Fruit fly (Drosophila melanogaster): Measurements from ENCODE around the gene CG2698.

The CG2698 gene

DNA sequence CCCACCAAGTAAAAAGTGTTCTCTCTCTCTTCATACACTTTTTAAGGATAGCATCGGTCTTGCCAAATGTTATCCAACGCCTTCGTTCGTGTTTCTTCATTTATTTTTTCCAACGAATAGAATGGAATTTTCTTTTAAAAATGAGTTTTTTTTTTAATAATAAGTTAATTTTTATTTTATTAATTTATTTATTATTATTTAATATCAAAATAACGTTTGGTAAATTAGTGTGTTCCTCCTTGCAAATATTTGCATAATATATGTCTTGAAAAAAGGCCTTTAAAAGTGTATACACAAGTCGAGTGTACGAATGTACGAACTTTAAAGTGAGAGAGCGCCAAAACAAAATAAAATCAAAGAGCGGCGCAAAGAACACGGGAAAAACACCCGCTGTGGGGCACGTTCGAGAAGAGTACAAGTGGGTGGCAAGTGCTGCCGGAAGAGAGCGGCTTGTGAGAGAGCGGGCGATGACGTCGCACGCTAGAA, 25.9 kb downstream of the CG2698 start (continued):
- TF ChIP-seq GATAe (GFP tag; conservative IDR thresholded peaks at IDR 0.05) (no peak), CoRest (tag; optimal IDR thresholded peaks at IDR 0.05) (peak; percentile 97), CG14014 (GFP tag; IDR thresholded peaks at IDR 0.05) (peak; percentile 79), CG6689 (GFP tag; IDR thresholded peaks at IDR 0.05) (peak; percentile 78), Hand (GFP tag; optimal IDR thresholded peaks at IDR 0.05) (peak; percentile 91), Dek (tag; optimal IDR thresholded peaks at IDR 0.05) (peak; percentile 91), fd102C (GFP tag; optimal IDR thresholded peaks at IDR 0.05) (no peak), CG2202 (tag; optimal IDR thresholded peaks at IDR 0.05) (peak; percentile 72), jumu (GFP tag; optimal IDR thresholded peaks at IDR 0.05) (no peak), CG17359 (tag; optimal IDR thresholded peaks at IDR 0.05) (peak; percentile 80), Hmx (GFP tag; optimal IDR thresholded peaks at IDR 0.05) (no peak), Spps (tag; optimal IDR thresholded peaks at IDR 0.05) (peak; percentile 50), CG43689 (GFP tag; IDR thresholded peaks at IDR 0.05) (peak; percentile 58), gcm2 (GFP tag; optimal IDR thresholded peaks at IDR 0.05) (no peak), salm (tag; optimal IDR thresholded peaks at IDR 0.05) (peak; percentile 89), CG33557 (GFP tag; optimal IDR thresholded peaks at IDR 0.05) (peak; percentile 76), Fer2 (tag; optimal IDR thresholded peaks at IDR 0.05) (peak; percentile 70), NfI (GFP tag; optimal IDR thresholded peaks at IDR 0.05) (peak; percentile 91), CG14860 (GFP tag; IDR thresholded peaks at IDR 0.05; ENCODE audit: partially characterized antibody) (no peak), Taf1 (GFP tag; IDR thresholded peaks at IDR 0.05) (no peak), CG15514 (GFP tag; optimal IDR thresholded peaks at IDR 0.05) (peak; percentile 45), Fer1 (GFP tag; optimal IDR thresholded peaks at IDR 0.05) (peak; percentile 86), amos (GFP tag; IDR thresholded peaks at IDR 0.05; ENCODE audit: partially characterized antibody) (no peak), zfh1 (GFP tag; IDR thresholded peaks at IDR 0.05) (0 out of 3 replicates have a peak, but pooled peaks have one; percentile 50), Meics (GFP tag; optimal IDR thresholded peaks at IDR 0.05) (peak; percentile 91), Dbx (GFP tag; IDR thresholded peaks at IDR 0.05) (0 out of 3 replicates have a peak, but pooled peaks have one; percentile 14), lilli (GFP tag; optimal IDR thresholded peaks at IDR 0.05) (peak; percentile 68), CG13424 (tag; optimal IDR thresholded peaks at IDR 0.05) (peak; percentile 96), wor (GFP tag; IDR thresholded peaks at IDR 0.05) (peak; percentile 81), CG13775 (GFP tag; optimal IDR thresholded peaks at IDR 0.05) (peak; percentile 90), Nf-YB (GFP tag; optimal IDR thresholded peaks at IDR 0.05) (peak; percentile 84), gem (tag; optimal IDR thresholded peaks at IDR 0.05) (peak; percentile 96), ken (GFP tag; IDR thresholded peaks at IDR 0.05) (peak; percentile 75; the same call in 2 of the 3 replicates), shn (GFP tag; optimal IDR thresholded peaks at IDR 0.05) (peak; percentile 1), corto (GFP tag; optimal IDR thresholded peaks at IDR 0.05) (peak; percentile 29), Vsx1 (GFP tag; optimal IDR thresholded peaks at IDR 0.05) (no peak), twi (tag; optimal IDR thresholded peaks at IDR 0.05) (no peak), bcd (GFP tag; optimal IDR thresholded peaks at IDR 0.05) (peak; percentile 81), Awh (GFP tag; IDR thresholded peaks at IDR 0.05) (peak; percentile 61), Tbp (GFP tag; optimal IDR thresholded peaks at IDR 0.05) (no peak), Oaz (GFP tag; IDR thresholded peaks at IDR 0.05) (no peak), Ravus (GFP tag; IDR thresholded peaks at IDR 0.05) (no peak; the same call in 1 of the 2 replicates), hb (GFP tag; IDR thresholded peaks at IDR 0.05; ENCODE audit: partially characterized antibody) (no peak), Asciz (GFP tag; optimal IDR thresholded peaks at IDR 0.05) (peak; percentile 89), CG31365 (tag; optimal IDR thresholded peaks at IDR 0.05) (no peak), ci (GFP tag; IDR thresholded peaks at IDR 0.05) (peak; percentile 56; the same call in 1 of the 3 replicates), CG10654 (GFP tag; optimal IDR thresholded peaks at IDR 0.05) (peak; percentile 25), chn (GFP tag; optimal IDR thresholded peaks at IDR 0.05) (peak; percentile 31), Eip74EF (GFP tag; optimal IDR thresholded peaks at IDR 0.05) (peak in 1 of 2 experiments; percentile 88), CG5245 (GFP tag; optimal IDR thresholded peaks at IDR 0.05) (peak; percentile 52)

Measured in whole organism, embryonic.